Worm (Caenorhabditis elegans) whole organism, mixed stage, embryonic: ENCODE data around the gene T23F2.3.
A peak's percentile ranks its signal among the peaks of the same experiment; 100 is the strongest.

Source experiments
- M03D4.4 ChIP-seq: sonication (generic microtip); optimal IDR thresholded peaks from 2 replicates; lab custom pipeline; 2017; ENCODE audit warnings: mild to moderate bottlenecking, missing genetic modification characterization, missing compliant biosample characterization
- bed-3 ChIP-seq: fragments of 200-800 bp; sonication (Bioruptor generic); optimal IDR thresholded peaks from 3 replicates; lab custom pipeline; 2018; ENCODE audit warnings: mild to moderate bottlenecking, missing genetic modification characterization, moderate library complexity, missing compliant biosample characterization
- blmp-1 ChIP-seq: fragments of 150-350 bp; optimal IDR thresholded peaks from 2 replicates; lab custom pipeline; 2014; ENCODE audit warnings: missing biosample characterization, missing genetic modification characterization
- ceh-39 ChIP-seq: fragments of 150-350 bp; optimal IDR thresholded peaks from 2 replicates; lab custom pipeline; 2014; ENCODE audit warnings: missing biosample characterization, missing genetic modification characterization
- ceh-43 ChIP-seq: fragments of 200-800 bp; sonication (Bioruptor generic); optimal IDR thresholded peaks from 2 replicates; lab custom pipeline; 2018; ENCODE audit warnings: mild to moderate bottlenecking, missing genetic modification characterization, moderate library complexity, missing compliant biosample characterization
- ceh-83 ChIP-seq: fragments of 200-800 bp; sonication (Bioruptor generic); optimal IDR thresholded peaks from 2 replicates; lab custom pipeline; 2018; ENCODE audit warnings: mild to moderate bottlenecking, missing genetic modification characterization, missing compliant biosample characterization
- ces-1 ChIP-seq: fragments of 150-350 bp; optimal IDR thresholded peaks from 2 replicates; lab custom pipeline; 2014; ENCODE audit warnings: missing biosample characterization, missing genetic modification reagents, missing genetic modification characterization
- cnd-1 ChIP-seq: fragments of 200-800 bp; sonication (Bioruptor generic); optimal IDR thresholded peaks from 2 replicates; lab custom pipeline; 2018; ENCODE audit warnings: mild to moderate bottlenecking, missing genetic modification characterization, missing compliant biosample characterization
- drap-1 ChIP-seq: fragments of 200-800 bp; sonication (Bioruptor generic); optimal IDR thresholded peaks from 3 replicates; lab custom pipeline; 2018; ENCODE audit warnings: mild to moderate bottlenecking, missing genetic modification characterization, missing compliant biosample characterization
- elt-1 ChIP-seq: sonication (generic microtip); optimal IDR thresholded peaks from 2 replicates; lab custom pipeline; 2017; ENCODE audit warnings: missing genetic modification characterization, mild to moderate bottlenecking, missing compliant biosample characterization, antibody characterized with exemption, moderate library complexity, borderline replicate concordance; ENCODE audit not compliant: insufficient read depth
- elt-3 ChIP-seq: fragments of 150-350 bp; optimal IDR thresholded peaks from 2 replicates; lab custom pipeline; 2014; ENCODE audit warnings: missing biosample characterization, missing genetic modification characterization
- flh-1 ChIP-seq: fragments of 200-800 bp; sonication (Bioruptor generic); optimal IDR thresholded peaks from 2 replicates; lab custom pipeline; 2018; ENCODE audit warnings: mild to moderate bottlenecking, missing genetic modification characterization, moderate library complexity, missing compliant biosample characterization
- ham-2 ChIP-seq: fragments of 200-800 bp; sonication (Bioruptor generic); optimal IDR thresholded peaks from 2 replicates; lab custom pipeline; 2018; ENCODE audit warnings: mild to moderate bottlenecking, missing genetic modification characterization, missing compliant biosample characterization
- hlh-1 ChIP-seq: fragments of 150-350 bp; optimal IDR thresholded peaks from 2 replicates; lab custom pipeline; 2014; ENCODE audit warnings: missing biosample characterization, missing genetic modification reagents, missing genetic modification characterization
- lin-13 ChIP-seq: fragments of 150-350 bp; optimal IDR thresholded peaks from 2 replicates; lab custom pipeline; 2014; ENCODE audit warnings: missing biosample characterization, missing genetic modification characterization
- lin-32 ChIP-seq: fragments of 200-800 bp; sonication (Bioruptor generic); optimal IDR thresholded peaks from 2 replicates; lab custom pipeline; 2018; ENCODE audit warnings: mild to moderate bottlenecking, missing genetic modification characterization, missing compliant biosample characterization
- lsy-2 ChIP-seq: fragments of 150-350 bp; optimal IDR thresholded peaks from 2 replicates; lab custom pipeline; 2014; ENCODE audit warnings: missing biosample characterization, missing genetic modification characterization
- mab-5 ChIP-seq: fragments of 150-350 bp; optimal IDR thresholded peaks from 2 replicates; lab custom pipeline; 2014; ENCODE audit warnings: missing biosample characterization, missing genetic modification characterization
- mep-1 ChIP-seq: fragments of 150-350 bp; optimal IDR thresholded peaks from 2 replicates; lab custom pipeline; 2017; ENCODE audit warnings: missing biosample characterization, missing genetic modification reagents, missing genetic modification characterization, inconsistent platforms
- mls-2 ChIP-seq: sonication (generic microtip); optimal IDR thresholded peaks from 2 replicates; lab custom pipeline; 2016; ENCODE audit warnings: mild to moderate bottlenecking, missing genetic modification characterization, moderate library complexity, missing compliant biosample characterization
- nhr-12 ChIP-seq: fragments of 150-350 bp; optimal IDR thresholded peaks from 2 replicates; lab custom pipeline; 2014; ENCODE audit warnings: missing biosample characterization, missing genetic modification characterization
- nhr-2 ChIP-seq: fragments of 150-350 bp; optimal IDR thresholded peaks from 2 replicates; lab custom pipeline; 2014; ENCODE audit warnings: missing biosample characterization, missing genetic modification characterization
- nhr-237 ChIP-seq: fragments of 150-350 bp; optimal IDR thresholded peaks from 2 replicates; lab custom pipeline; 2014; ENCODE audit warnings: missing biosample characterization, missing genetic modification characterization
- nhr-28 ChIP-seq: fragments of 150-350 bp; optimal IDR thresholded peaks from 2 replicates; lab custom pipeline; 2014; ENCODE audit warnings: missing biosample characterization, missing genetic modification characterization
- nhr-76 ChIP-seq: sonication (generic microtip); optimal IDR thresholded peaks from 2 replicates; lab custom pipeline; 2017; ENCODE audit warnings: missing biosample characterization, missing genetic modification characterization
- pha-4 ChIP-seq: fragments of 150-350 bp; optimal IDR thresholded peaks from 2 replicates; lab custom pipeline; 2018; ENCODE audit warnings: missing biosample characterization, missing genetic modification reagents, missing genetic modification characterization
- sem-2 ChIP-seq: fragments of 200-800 bp; sonication (Bioruptor generic); optimal IDR thresholded peaks from 2 replicates; lab custom pipeline; 2018; ENCODE audit warnings: mild to moderate bottlenecking, missing genetic modification characterization, missing compliant biosample characterization
- snpc-4 ChIP-seq: fragments of 150-350 bp; optimal IDR thresholded peaks from 2 replicates; lab custom pipeline; 2014; ENCODE audit warnings: missing biosample characterization, missing genetic modification characterization
- sptf-1 ChIP-seq: sonication (generic microtip); optimal IDR thresholded peaks from 2 replicates; lab custom pipeline; 2017; ENCODE audit warnings: mild to moderate bottlenecking, missing genetic modification characterization, moderate library complexity, missing compliant biosample characterization
- tbx-8 ChIP-seq: fragments of 200-800 bp; sonication (Bioruptor generic); optimal IDR thresholded peaks from 2 replicates; lab custom pipeline; 2018; ENCODE audit warnings: mild to moderate bottlenecking, missing genetic modification characterization, moderate library complexity, missing compliant biosample characterization
- unc-120 ChIP-seq: sonication (generic microtip); optimal IDR thresholded peaks from 2 replicates; lab custom pipeline; 2017; ENCODE audit warnings: missing genetic modification characterization, missing compliant biosample characterization; ENCODE audit not compliant: poor library complexity, severe bottlenecking
- unc-39 ChIP-seq: fragments of 150-350 bp; optimal IDR thresholded peaks from 2 replicates; lab custom pipeline; 2014; ENCODE audit warnings: missing biosample characterization, missing genetic modification characterization
- unc-62 ChIP-seq: fragments of 150-350 bp; optimal IDR thresholded peaks from 2 replicates; lab custom pipeline; 2014; ENCODE audit warnings: missing biosample characterization, missing genetic modification reagents, missing genetic modification characterization
- zip-8 ChIP-seq: fragments of 150-350 bp; optimal IDR thresholded peaks from 2 replicates; lab custom pipeline; 2014; ENCODE audit warnings: missing biosample characterization, missing genetic modification characterization
- ztf-11 ChIP-seq: fragments of 150-350 bp; optimal IDR thresholded peaks from 2 replicates; lab custom pipeline; 2014; ENCODE audit warnings: missing biosample characterization, missing genetic modification characterization

T23F2.3 gene

ce11 chrX:5479300-5479811 lies 32.8 kb downstream of the T23F2.3 start, which contains the start of gene dlg-1:
Gene dlg-1 (plus strand): TSS chrX:5479700.
- TF ChIP-seq unc-62 (GFP tag; lab: Kevin White, UChicago), result no peak
- TF ChIP-seq snpc-4 (tag; lab: Kevin White, UChicago), result no peak
- TF ChIP-seq cnd-1, result no peak
- no peak for TF ChIP-seq nhr-28 (tag; lab: Kevin White, UChicago)
- TF ChIP-seq ceh-43 (GFP tag; lab: Kevin White, UChicago), result no peak
- peak; percentile 9 for TF ChIP-seq pha-4 (tag; lab: Kevin White, UChicago)

- TF ChIP-seq cnd-1 (no peak), elt-1 (tag; lab: Kevin White, UChicago) (peak; percentile 39), unc-62 (GFP tag; lab: Kevin White, UChicago) (no peak)
Measured at ce11 chrX:5478875-5479274, 33.3 kb downstream of the T23F2.3 start.

- TF ChIP-seq nhr-237 (tag; lab: Kevin White, UChicago), result no peak
- TF ChIP-seq unc-120 (tag; lab: Kevin White, UChicago), result no peak
- TF ChIP-seq ceh-83, result no peak
- no peak for TF ChIP-seq ztf-11 (tag; lab: Kevin White, UChicago)
Measured at ce11 chrX:5477597-5477996, 34.5 kb downstream of the T23F2.3 start.

ce11 chrX:5476357-5476756 lies 35.8 kb downstream of the T23F2.3 start:
- TF ChIP-seq mls-2 (no peak), nhr-28 (tag; lab: Kevin White, UChicago) (no peak), zip-8 (tag; lab: Kevin White, UChicago) (no peak), ham-2 (GFP tag; lab: Kevin White, UChicago) (no peak), mep-1 (tag; lab: Kevin White, UChicago) (no peak)

- TF ChIP-seq ceh-39 (tag; lab: Kevin White, UChicago) (no peak), elt-3 (tag; lab: Kevin White, UChicago) (no peak), lsy-2 (tag; lab: Kevin White, UChicago) (no peak), snpc-4 (tag; lab: Kevin White, UChicago) (no peak), ceh-43 (GFP tag; lab: Kevin White, UChicago) (no peak), nhr-76 (tag; lab: Kevin White, UChicago) (no peak), M03D4.4 (tag; lab: Kevin White, UChicago) (peak; percentile 28), ceh-83 (no peak), sem-2 (no peak), lin-13 (tag; lab: Kevin White, UChicago) (peak; percentile 84), nhr-28 (tag; lab: Kevin White, UChicago) (no peak), cnd-1 (peak; percentile 38), ztf-11 (tag; lab: Kevin White, UChicago) (peak; percentile 54), nhr-2 (peak; percentile 88), unc-62 (GFP tag; lab: Kevin White, UChicago) (peak; percentile 72), nhr-12 (tag; lab: Kevin White, UChicago) (peak; percentile 17), hlh-1 (tag; lab: Kevin White, UChicago) (peak; percentile 86), tbx-8 (peak; percentile 54), unc-120 (tag; lab: Kevin White, UChicago) (peak; percentile 41), mep-1 (tag; lab: Kevin White, UChicago) (peak; percentile 24), flh-1 (GFP tag; lab: Kevin White, UChicago) (no peak), blmp-1 (tag; lab: Kevin White, UChicago) (no peak), sptf-1 (tag; lab: Kevin White, UChicago) (peak; percentile 74), pha-4 (tag; lab: Kevin White, UChicago) (peak; percentile 93), nhr-237 (tag; lab: Kevin White, UChicago) (no peak), elt-1 (tag; lab: Kevin White, UChicago) (peak; percentile 63), ham-2 (GFP tag; lab: Kevin White, UChicago) (peak; percentile 95), zip-8 (tag; lab: Kevin White, UChicago) (no peak), bed-3 (no peak), ces-1 (GFP tag; lab: Kevin White, UChicago) (no peak), drap-1 (peak; percentile 69), unc-39 (tag; lab: Kevin White, UChicago) (peak; percentile 41), mls-2 (peak; percentile 72), mab-5 (tag; lab: Kevin White, UChicago) (no peak), lin-32 (GFP tag; lab: Kevin White, UChicago) (no peak)
Measured at ce11 chrX:5475164-5475576, 37.0 kb downstream of the T23F2.3 start.
